Fruit fly (Drosophila melanogaster): ENCODE measurements around the gene Lk.

Gene Lk

DNA sequence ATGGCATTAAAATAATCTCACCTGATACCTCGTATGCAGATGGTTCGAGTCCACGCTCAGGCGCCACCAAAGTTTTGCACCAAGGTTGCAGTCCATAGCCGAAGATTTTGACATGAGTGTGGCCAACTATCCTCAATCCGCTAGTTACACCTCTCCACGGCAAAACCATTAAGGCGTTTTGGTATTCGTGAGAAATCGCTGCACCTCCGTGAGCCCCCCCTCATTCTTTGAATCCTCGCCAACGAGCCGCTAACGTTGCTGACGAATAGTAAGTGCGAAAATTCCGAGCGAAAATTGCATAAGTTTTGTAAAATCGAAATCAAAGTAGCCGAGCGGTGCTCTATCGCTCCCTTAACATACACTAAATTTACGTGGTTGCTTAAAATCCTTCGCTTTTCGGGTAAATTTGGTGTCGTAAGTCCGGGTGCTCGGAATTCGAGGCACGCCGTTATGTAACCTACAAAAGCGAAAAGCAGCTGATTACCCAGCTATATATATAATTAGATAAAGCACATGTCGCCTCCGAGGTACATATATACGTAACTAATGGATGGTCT is 23.1 kb downstream of the Lk start, which contains the start of gene Mpcp2 (continued):
- TF ChIP-seq chm (GFP tag; IDR thresholded peaks at IDR 0.05) (peak; percentile 48; the same call in 1 of the 2 replicates), CG4328 (GFP tag; optimal IDR thresholded peaks at IDR 0.05) (no peak), CG17385 (GFP tag; optimal IDR thresholded peaks at IDR 0.05) (peak; percentile 28), repo (GFP tag; optimal IDR thresholded peaks at IDR 0.05) (no peak), NfI (GFP tag; optimal IDR thresholded peaks at IDR 0.05) (peak; percentile 16), HmgZ (tag; optimal IDR thresholded peaks at IDR 0.05) (peak; percentile 93), ERR (GFP tag; optimal IDR thresholded peaks at IDR 0.05) (peak; percentile 33), pum (GFP tag; optimal IDR thresholded peaks at IDR 0.05) (no peak), CG2199 (GFP tag; IDR thresholded peaks at IDR 0.05) (peak; percentile 91), usp (GFP tag; optimal IDR thresholded peaks at IDR 0.05) (no peak), D19A (tag; optimal IDR thresholded peaks at IDR 0.05) (peak; percentile 27), CG10366 (GFP tag; IDR thresholded peaks at IDR 0.05) (no peak), CG30431 (GFP tag; optimal IDR thresholded peaks at IDR 0.05) (no peak), D19B (GFP tag; optimal IDR thresholded peaks at IDR 0.05) (peak; percentile 97), Poxn (GFP tag; IDR thresholded peaks at IDR 0.05) (no peak), Med (GFP tag) (peak; percentile 94), CG4730 (GFP tag; IDR thresholded peaks at IDR 0.05) (no peak), CrebB (tag; optimal IDR thresholded peaks at IDR 0.05) (peak; percentile 71), sisA (GFP tag; IDR thresholded peaks at IDR 0.05) (no peak), CG8388 (GFP tag; optimal IDR thresholded peaks at IDR 0.05) (peak; percentile 8), CG7372 (GFP tag; IDR thresholded peaks at IDR 0.05) (no peak), MBD-R2 (GFP tag; IDR thresholded peaks at IDR 0.05) (peak; percentile 32; the same call in 1 of the 2 replicates), CG18011 (GFP tag; optimal IDR thresholded peaks at IDR 0.05) (peak; percentile 34), HmgD (GFP tag; optimal IDR thresholded peaks at IDR 0.05) (peak; percentile 57), esg (GFP tag; conservative IDR thresholded peaks at IDR 0.05) (no peak), tap (tag; optimal IDR thresholded peaks at IDR 0.05) (peak; percentile 22), CG6689 (GFP tag; IDR thresholded peaks at IDR 0.05) (no peak), CG17328 (GFP tag; IDR thresholded peaks at IDR 0.05) (0 out of 2 replicates have a peak, but pooled peaks have one; percentile 6), CG3407 (GFP tag; optimal IDR thresholded peaks at IDR 0.05) (no peak), CG32772 (GFP tag; IDR thresholded peaks at IDR 0.05) (no peak), scrt (GFP tag; optimal IDR thresholded peaks at IDR 0.05) (peak; percentile 27), croc (GFP tag; conservative IDR thresholded peaks at IDR 0.05) (no peak), gsb (GFP tag; IDR thresholded peaks at IDR 0.05) (no peak), Oli (tag; optimal IDR thresholded peaks at IDR 0.05) (no peak), rib (GFP tag; IDR thresholded peaks at IDR 0.05) (no peak; the same call in 1 of the 2 replicates), Lim3 (GFP tag; IDR thresholded peaks at IDR 0.05) (no peak), dimm (GFP tag; IDR thresholded peaks at IDR 0.05) (no peak), CG11504 (tag; optimal IDR thresholded peaks at IDR 0.05) (peak; percentile 57), CG11247 (GFP tag; IDR thresholded peaks at IDR 0.05) (no peak), CG9437 (GFP tag; optimal IDR thresholded peaks at IDR 0.05) (no peak), jumu (GFP tag; optimal IDR thresholded peaks at IDR 0.05) (no peak), peb (GFP tag; IDR thresholded peaks at IDR 0.05) (no peak), B-H1 (GFP tag; IDR thresholded peaks at IDR 0.05) (no peak), pfk (GFP tag; optimal IDR thresholded peaks at IDR 0.05) (peak; percentile 4), CG5180 (GFP tag; optimal IDR thresholded peaks at IDR 0.05) (no peak), CG11696 (GFP tag; IDR thresholded peaks at IDR 0.05) (no peak), pb (GFP tag; optimal IDR thresholded peaks at IDR 0.05) (no peak), tna (GFP tag; IDR thresholded peaks at IDR 0.05; ENCODE audit: partially characterized antibody) (peak; percentile 40; the same call in 1 of the 2 replicates), CG9932 (GFP tag; IDR thresholded peaks at IDR 0.05) (no peak), inv (GFP tag; IDR thresholded peaks at IDR 0.05; ENCODE audit: partially characterized antibody) (no peak), Fer1 (GFP tag; optimal IDR thresholded peaks at IDR 0.05) (peak; percentile 71), sima (GFP tag; optimal IDR thresholded peaks at IDR 0.05) (no peak)
